Fruit fly (Drosophila melanogaster): ENCODE results near the gene Cep164.

Gene Cep164

dm6 chrX:15974125-15974524, 8.6 kb downstream of the Cep164 start, which contains the start of gene Or13a:
Gene Or13a, plus strand, starts transcription at chrX:15974425.
- TF ChIP-seq CG15336 (GFP tag; IDR thresholded peaks at IDR 0.05): no peak
- TF ChIP-seq CG6854 (GFP tag; optimal IDR thresholded peaks at IDR 0.05): no peak
- no peak for TF ChIP-seq pdm3 (GFP tag; optimal IDR thresholded peaks at IDR 0.05)
- no peak for TF ChIP-seq CG9139 (GFP tag; optimal IDR thresholded peaks at IDR 0.05)
- TF ChIP-seq CG7368 (GFP tag; optimal IDR thresholded peaks at IDR 0.05): no peak
- no peak for TF ChIP-seq cyc (GFP tag; optimal IDR thresholded peaks at IDR 0.05)
- no peak for TF ChIP-seq CG11294 (GFP tag; IDR thresholded peaks at IDR 0.05)
- TF ChIP-seq Lpt (GFP tag; optimal IDR thresholded peaks at IDR 0.05): no peak
- no peak for TF ChIP-seq Blimp-1 (GFP tag; optimal IDR thresholded peaks at IDR 0.05)

dm6 chrX:15973157-15973774, 9.5 kb downstream of the Cep164 start, which contains the start of gene mmd:
Gene mmd, minus strand, starts transcription at chrX:15973159.
- no peak for TF ChIP-seq Eip78C (GFP tag)
- no peak for TF ChIP-seq CG6854 (GFP tag; optimal IDR thresholded peaks at IDR 0.05)
- no peak for TF ChIP-seq lz (GFP tag; optimal IDR thresholded peaks at IDR 0.05)
- TF ChIP-seq Smox (GFP tag; optimal IDR thresholded peaks at IDR 0.05): no peak
- TF ChIP-seq CG11294 (GFP tag; IDR thresholded peaks at IDR 0.05): no peak
- no peak for TF ChIP-seq Gug (GFP tag; IDR thresholded peaks at IDR 0.05)
- TF ChIP-seq eg (GFP tag; IDR thresholded peaks at IDR 0.05): no peak
- no peak for TF ChIP-seq CG15336 (GFP tag; IDR thresholded peaks at IDR 0.05)
- no peak for TF ChIP-seq CG34406 (GFP tag; optimal IDR thresholded peaks at IDR 0.05)
- no peak for TF ChIP-seq CG3919 (GFP tag; optimal IDR thresholded peaks at IDR 0.05)
- TF ChIP-seq CG11762 (GFP tag; optimal IDR thresholded peaks at IDR 0.05; ENCODE audit: insufficient read depth): no peak
- no peak for TF ChIP-seq CG4318 (GFP tag; optimal IDR thresholded peaks at IDR 0.05)
- TF ChIP-seq Sox102F (GFP tag; optimal IDR thresholded peaks at IDR 0.05): no peak
- TF ChIP-seq topi (GFP tag; optimal IDR thresholded peaks at IDR 0.05): no peak
- TF ChIP-seq CG8319 (GFP tag; optimal IDR thresholded peaks at IDR 0.05): no peak
- TF ChIP-seq Hr39 (GFP tag; optimal IDR thresholded peaks at IDR 0.05): no peak
- no peak for TF ChIP-seq Hr38 (GFP tag; optimal IDR thresholded peaks at IDR 0.05)
- TF ChIP-seq cyc (GFP tag; optimal IDR thresholded peaks at IDR 0.05): no peak
- TF ChIP-seq Ets21C (GFP tag; optimal IDR thresholded peaks at IDR 0.05): no peak

DNA sequence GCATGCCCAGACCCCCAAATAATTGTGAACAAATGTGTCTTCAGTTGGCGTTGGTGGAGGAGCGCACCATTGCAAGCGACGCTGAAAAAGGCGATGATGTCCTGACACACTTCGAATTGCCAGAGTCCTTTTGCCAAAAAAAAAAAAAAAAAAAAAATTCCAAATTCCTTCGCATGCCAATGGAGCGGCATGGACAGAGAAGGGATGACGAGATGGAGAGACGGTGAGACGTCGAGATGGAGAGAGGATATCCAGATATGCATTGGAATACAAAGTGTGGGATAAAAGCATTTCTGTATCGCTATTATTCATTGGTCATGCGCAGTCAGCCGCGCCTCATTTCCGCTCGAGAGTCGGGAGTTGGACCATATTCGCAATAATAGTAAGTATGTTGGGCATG, 11.2 kb downstream of the Cep164 start:
- no peak for TF ChIP-seq CG8119 (GFP tag; IDR thresholded peaks at IDR 0.05)
- TF ChIP-seq svp (GFP tag): peak; percentile 3

DNA sequence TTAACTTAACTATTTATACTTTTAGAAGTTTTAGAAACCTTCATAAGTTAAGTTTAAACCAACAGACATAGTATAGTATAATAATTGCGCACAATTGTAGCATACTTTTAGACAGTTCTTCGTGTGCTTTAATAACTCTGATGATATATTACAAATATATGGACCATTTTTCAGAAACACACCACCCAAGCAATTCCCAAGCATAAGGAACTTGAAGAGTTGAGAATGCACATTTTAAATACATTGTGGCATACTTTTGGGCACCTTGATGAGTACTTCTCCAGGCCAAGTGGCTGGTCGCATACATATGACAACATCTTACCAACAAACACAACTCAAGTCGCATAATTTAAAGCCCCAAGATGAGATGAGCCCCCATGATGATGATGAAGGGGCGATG, 13.2 kb downstream of the Cep164 start:
- TF ChIP-seq CG6808 (GFP tag; optimal IDR thresholded peaks at IDR 0.05) (no peak), vri (GFP tag; optimal IDR thresholded peaks at IDR 0.05) (no peak), CG16779 (tag; optimal IDR thresholded peaks at IDR 0.05) (no peak), acj6 (GFP tag; optimal IDR thresholded peaks at IDR 0.05) (no peak), dac (GFP tag; optimal IDR thresholded peaks at IDR 0.05) (no peak), CG34406 (GFP tag; optimal IDR thresholded peaks at IDR 0.05) (no peak), CG11294 (GFP tag; IDR thresholded peaks at IDR 0.05) (no peak), Met (GFP tag; optimal IDR thresholded peaks at IDR 0.05) (no peak), CG6792 (GFP tag; optimal IDR thresholded peaks at IDR 0.05) (no peak), CG32006 (GFP tag; optimal IDR thresholded peaks at IDR 0.05) (no peak), salr (GFP tag; optimal IDR thresholded peaks at IDR 0.05) (no peak), CG7368 (GFP tag; optimal IDR thresholded peaks at IDR 0.05) (no peak), pdm3 (GFP tag; optimal IDR thresholded peaks at IDR 0.05) (no peak), fkh (GFP tag; optimal IDR thresholded peaks at IDR 0.05) (no peak), Eip93F (GFP tag; optimal IDR thresholded peaks at IDR 0.05) (no peak)

Measured in whole organism, prepupa.